Fruit fly (Drosophila melanogaster) whole organism, embryonic: Measurements from ENCODE around the gene CG33331.
A peak's percentile ranks its signal among the peaks of the same experiment; 100 is the strongest.

Experiments used
- Antp ChIP-seq: fragments of 200-800 bp; sonication (Bioruptor generic); optimal IDR thresholded peaks from 3 replicates; lab custom pipeline; 2016; ENCODE audit warnings: missing biosample characterization, missing genetic modification characterization
- Atf3 ChIP-seq: fragments of 200-800 bp; sonication (Bioruptor generic); optimal IDR thresholded peaks from 3 replicates; lab custom pipeline; 2016; ENCODE audit warnings: missing biosample characterization, missing genetic modification characterization
- CG10147 ChIP-seq: fragments of 200-800 bp; sonication (Bioruptor generic); optimal IDR thresholded peaks from 2 replicates; lab custom pipeline; 2019; ENCODE audit warnings: missing biosample characterization, mild to moderate bottlenecking, missing genetic modification characterization, moderate library complexity
- CG11247 ChIP-seq: fragments of 200-800 bp; sonication (Bioruptor generic); IDR thresholded peaks from 2 replicates; pipeline ENCODE4 v1.3.6; 2022; ENCODE audit warnings: missing biosample characterization, missing genetic modification characterization
- CG11504 ChIP-seq: fragments of 200-800 bp; sonication (Bioruptor generic); optimal IDR thresholded peaks from 3 replicates; lab custom pipeline; 2019; ENCODE audit warnings: missing biosample characterization, mild to moderate bottlenecking, missing genetic modification characterization, moderate library complexity
- CG14014 ChIP-seq: fragments of 200-800 bp; sonication (Bioruptor generic); IDR thresholded peaks from 2 replicates; pipeline ENCODE4 v1.3.6; 2022; ENCODE audit warnings: missing biosample characterization, missing genetic modification characterization
- CG17612 ChIP-seq: fragments of 200-800 bp; sonication (Bioruptor generic); IDR thresholded peaks from 2 replicates; pipeline ENCODE4 v1.3.6; 2022; ENCODE audit warnings: missing biosample characterization, missing genetic modification characterization
- CG1792 ChIP-seq: fragments of 200-800 bp; sonication (Bioruptor generic); optimal IDR thresholded peaks from 2 replicates; lab custom pipeline; 2016; ENCODE audit warnings: missing biosample characterization, missing genetic modification characterization
- CG2120 ChIP-seq: fragments of 200-800 bp; sonication (Bioruptor generic); optimal IDR thresholded peaks from 3 replicates; lab custom pipeline; 2016; ENCODE audit warnings: missing biosample characterization, missing genetic modification characterization
- CG2712 ChIP-seq: fragments of 200-800 bp; optimal IDR thresholded peaks from 3 replicates; lab custom pipeline; 2019; ENCODE audit warnings: missing biosample characterization, mild to moderate bottlenecking, missing genetic modification characterization, moderate library complexity
- CG3065 ChIP-seq: fragments of 200-800 bp; sonication (Bioruptor generic); optimal IDR thresholded peaks from 2 replicates; lab custom pipeline; 2016; ENCODE audit warnings: missing biosample characterization, missing genetic modification characterization
- CG31365 ChIP-seq: fragments of 200-800 bp; sonication (Bioruptor generic); optimal IDR thresholded peaks from 2 replicates; lab custom pipeline; 2018; ENCODE audit warnings: missing biosample characterization, mild to moderate bottlenecking, missing genetic modification characterization
- CG43689 ChIP-seq: fragments of 200-800 bp; sonication (Bioruptor generic); IDR thresholded peaks from 2 replicates; pipeline ENCODE4 v1.3.6; 2022; ENCODE audit warnings: missing biosample characterization, missing genetic modification characterization
- CG4854 ChIP-seq: fragments of 200-800 bp; sonication (Bioruptor generic); optimal IDR thresholded peaks from 2 replicates; lab custom pipeline; 2016; ENCODE audit warnings: missing biosample characterization, missing genetic modification characterization, inconsistent platforms
- CG6175 ChIP-seq: fragments of 200-800 bp; sonication (Bioruptor generic); IDR thresholded peaks from 3 replicates; pipeline ENCODE4 v1.3.6; 2022; ENCODE audit warnings: missing biosample characterization, missing genetic modification characterization
- CG6654 ChIP-seq: fragments of 200-800 bp; sonication (Bioruptor generic); optimal IDR thresholded peaks from 2 replicates; lab custom pipeline; 2017; ENCODE audit warnings: missing biosample characterization, mild to moderate bottlenecking, missing genetic modification characterization
- CG6791 ChIP-seq: fragments of 200-800 bp; sonication (Bioruptor generic); IDR thresholded peaks from 3 replicates; pipeline ENCODE4 v1.3.6; 2022; ENCODE audit warnings: missing biosample characterization, missing genetic modification characterization; ENCODE audit not compliant: partially characterized antibody
- CG8281 ChIP-seq: fragments of 200-800 bp; sonication (Bioruptor generic); optimal IDR thresholded peaks from 2 replicates; lab custom pipeline; 2018; ENCODE audit warnings: missing biosample characterization, mild to moderate bottlenecking, missing genetic modification characterization, moderate library complexity
- CG8765 ChIP-seq: fragments of 200-800 bp; sonication (Bioruptor generic); IDR thresholded peaks from 2 replicates; pipeline ENCODE4 v1.3.6; 2022; ENCODE audit warnings: missing biosample characterization, missing genetic modification characterization
- CG9817 ChIP-seq: fragments of 200-800 bp; sonication (Bioruptor generic); optimal IDR thresholded peaks from 2 replicates; lab custom pipeline; 2018; ENCODE audit warnings: missing biosample characterization, mild to moderate bottlenecking, missing genetic modification characterization, moderate library complexity
- CrebB ChIP-seq: fragments of 200-800 bp; sonication (Bioruptor generic); optimal IDR thresholded peaks from 3 replicates; lab custom pipeline; 2018; ENCODE audit warnings: missing biosample characterization, mild to moderate bottlenecking, missing genetic modification characterization
- Deaf1 ChIP-seq: fragments of 200-800 bp; optimal IDR thresholded peaks from 3 replicates; lab custom pipeline; 2019; ENCODE audit warnings: missing biosample characterization, mild to moderate bottlenecking, missing genetic modification characterization, moderate library complexity
- Doc2 ChIP-seq: fragments of 200-800 bp; sonication (Bioruptor generic); IDR thresholded peaks from 2 replicates; pipeline ENCODE4 v1.3.6; 2022; ENCODE audit warnings: missing biosample characterization, missing genetic modification characterization
- ERR ChIP-seq: fragments of 200-800 bp; sonication (Bioruptor generic); optimal IDR thresholded peaks from 2 replicates; lab custom pipeline; 2016; ENCODE audit warnings: missing biosample characterization, missing genetic modification characterization
- HLHmδ ChIP-seq: fragments of 200-800 bp; sonication (Bioruptor generic); optimal IDR thresholded peaks from 2 replicates; lab custom pipeline; 2018; ENCODE audit warnings: missing biosample characterization, mild to moderate bottlenecking, missing genetic modification characterization, moderate library complexity
- Jarid2 ChIP-seq: fragments of 200-800 bp; sonication (Bioruptor generic); optimal IDR thresholded peaks from 3 replicates; lab custom pipeline; 2017; ENCODE audit warnings: mild to moderate bottlenecking, missing biosample characterization, missing genetic modification reagents, missing genetic modification characterization
- Mad ChIP-seq: fragments of 200-800 bp; sonication (Bioruptor generic); optimal IDR thresholded peaks from 2 replicates; lab custom pipeline; 2016; ENCODE audit warnings: missing biosample characterization, missing genetic modification characterization
- NFAT ChIP-seq: fragments of 200-800 bp; sonication (Bioruptor generic); IDR thresholded peaks from 2 replicates; pipeline ENCODE4 v1.3.6; 2022; ENCODE audit warnings: missing biosample characterization, missing genetic modification characterization
- Neu2 ChIP-seq: fragments of 200-800 bp; sonication (Bioruptor generic); optimal IDR thresholded peaks from 3 replicates; lab custom pipeline; 2016; ENCODE audit warnings: missing biosample characterization, missing genetic modification characterization, borderline replicate concordance
- Nf-YC ChIP-seq: fragments of 200-800 bp; optimal IDR thresholded peaks from 3 replicates; lab custom pipeline; 2019; ENCODE audit warnings: missing biosample characterization, mild to moderate bottlenecking, missing genetic modification characterization, moderate library complexity
- Rx ChIP-seq: fragments of 200-800 bp; sonication (Bioruptor generic); IDR thresholded peaks from 2 replicates; pipeline ENCODE4 v1.3.6; 2022; ENCODE audit warnings: missing biosample characterization, missing genetic modification characterization
- Ssrp ChIP-seq: fragments of 200-800 bp; sonication (Bioruptor generic); optimal IDR thresholded peaks from 2 replicates; lab custom pipeline; 2018; ENCODE audit warnings: missing biosample characterization, mild to moderate bottlenecking, missing genetic modification characterization, moderate library complexity
- Tbp ChIP-seq: fragments of >200 bp; optimal IDR thresholded peaks from 2 replicates; lab custom pipeline; 2018; ENCODE audit warnings: missing biosample characterization, missing genetic modification characterization
- Xbp1 ChIP-seq: fragments of 200-800 bp; sonication (Bioruptor generic); optimal IDR thresholded peaks from 3 replicates; lab custom pipeline; 2016; ENCODE audit warnings: missing biosample characterization, mild to moderate bottlenecking, missing genetic modification characterization
- cato ChIP-seq: fragments of 200-800 bp; sonication (Bioruptor generic); optimal IDR thresholded peaks from 2 replicates; lab custom pipeline; 2016; ENCODE audit warnings: missing biosample characterization, missing genetic modification characterization, borderline replicate concordance
- dmrt11E ChIP-seq: fragments of 200-800 bp; sonication (Bioruptor generic); optimal IDR thresholded peaks from 3 replicates; lab custom pipeline; 2018; ENCODE audit warnings: missing biosample characterization, mild to moderate bottlenecking, missing genetic modification characterization, moderate library complexity
- exex ChIP-seq: fragments of 200-800 bp; sonication (Bioruptor generic); optimal IDR thresholded peaks from 4 replicates; lab custom pipeline; 2018; ENCODE audit warnings: missing biosample characterization, mild to moderate bottlenecking, missing genetic modification characterization, moderate library complexity
- fd96Cb ChIP-seq: fragments of 200-800 bp; sonication (Bioruptor generic); optimal IDR thresholded peaks from 2 replicates; lab custom pipeline; 2018; ENCODE audit warnings: missing biosample characterization, mild to moderate bottlenecking, missing genetic modification characterization, moderate library complexity
- gcm2 ChIP-seq: fragments of 200-800 bp; sonication (Bioruptor generic); optimal IDR thresholded peaks from 2 replicates; lab custom pipeline; 2016; ENCODE audit warnings: missing biosample characterization, missing genetic modification characterization
- kni ChIP-seq: fragments of 200-800 bp; sonication (Bioruptor generic); optimal IDR thresholded peaks from 3 replicates; lab custom pipeline; 2017; ENCODE audit warnings: mild to moderate bottlenecking, missing biosample characterization, missing genetic modification reagents, missing genetic modification characterization
- nom ChIP-seq: fragments of 200-800 bp; sonication (Bioruptor generic); optimal IDR thresholded peaks from 2 replicates; lab custom pipeline; 2017; ENCODE audit warnings: missing biosample characterization, missing genetic modification characterization, mild to moderate bottlenecking, moderate library complexity, missing genetic modification reagents
- pnt ChIP-seq: fragments of 200-800 bp; sonication (Bioruptor generic); optimal IDR thresholded peaks from 3 replicates; lab custom pipeline; 2016; ENCODE audit warnings: missing biosample characterization, missing genetic modification characterization
- ranshi ChIP-seq: fragments of 200-800 bp; sonication (Bioruptor generic); IDR thresholded peaks from 2 replicates; pipeline ENCODE4 v1.3.6; 2022; ENCODE audit warnings: missing biosample characterization, missing genetic modification characterization
- sens ChIP-seq: fragments of 200-800 bp; sonication (Bioruptor generic); peaks from one replicate; lab custom pipeline; 2016; ENCODE audit warnings: missing biosample characterization, missing genetic modification characterization
- sens-2 ChIP-seq: fragments of 200-800 bp; sonication (Bioruptor generic); IDR thresholded peaks from 2 replicates; pipeline ENCODE4 v1.3.6; 2022; ENCODE audit warnings: missing biosample characterization, missing genetic modification characterization
- seq ChIP-seq: fragments of 200-800 bp; sonication (Bioruptor generic); IDR thresholded peaks from 2 replicates; pipeline ENCODE4 v1.3.6; 2022; ENCODE audit warnings: missing biosample characterization, missing genetic modification characterization
- sima ChIP-seq: fragments of 200-800 bp; sonication (Bioruptor generic); optimal IDR thresholded peaks from 2 replicates; lab custom pipeline; 2016; ENCODE audit warnings: missing biosample characterization, missing genetic modification characterization
- ssp ChIP-seq: fragments of 200-800 bp; sonication (Bioruptor generic); IDR thresholded peaks from 2 replicates; pipeline ENCODE4 v1.3.6; 2022; ENCODE audit warnings: missing biosample characterization, missing genetic modification characterization
- stwl ChIP-seq: fragments of 200-800 bp; sonication (Bioruptor generic); optimal IDR thresholded peaks from 3 replicates; lab custom pipeline; 2018; ENCODE audit warnings: missing biosample characterization, mild to moderate bottlenecking, missing genetic modification characterization, moderate library complexity

Gene CG33331

DNA sequence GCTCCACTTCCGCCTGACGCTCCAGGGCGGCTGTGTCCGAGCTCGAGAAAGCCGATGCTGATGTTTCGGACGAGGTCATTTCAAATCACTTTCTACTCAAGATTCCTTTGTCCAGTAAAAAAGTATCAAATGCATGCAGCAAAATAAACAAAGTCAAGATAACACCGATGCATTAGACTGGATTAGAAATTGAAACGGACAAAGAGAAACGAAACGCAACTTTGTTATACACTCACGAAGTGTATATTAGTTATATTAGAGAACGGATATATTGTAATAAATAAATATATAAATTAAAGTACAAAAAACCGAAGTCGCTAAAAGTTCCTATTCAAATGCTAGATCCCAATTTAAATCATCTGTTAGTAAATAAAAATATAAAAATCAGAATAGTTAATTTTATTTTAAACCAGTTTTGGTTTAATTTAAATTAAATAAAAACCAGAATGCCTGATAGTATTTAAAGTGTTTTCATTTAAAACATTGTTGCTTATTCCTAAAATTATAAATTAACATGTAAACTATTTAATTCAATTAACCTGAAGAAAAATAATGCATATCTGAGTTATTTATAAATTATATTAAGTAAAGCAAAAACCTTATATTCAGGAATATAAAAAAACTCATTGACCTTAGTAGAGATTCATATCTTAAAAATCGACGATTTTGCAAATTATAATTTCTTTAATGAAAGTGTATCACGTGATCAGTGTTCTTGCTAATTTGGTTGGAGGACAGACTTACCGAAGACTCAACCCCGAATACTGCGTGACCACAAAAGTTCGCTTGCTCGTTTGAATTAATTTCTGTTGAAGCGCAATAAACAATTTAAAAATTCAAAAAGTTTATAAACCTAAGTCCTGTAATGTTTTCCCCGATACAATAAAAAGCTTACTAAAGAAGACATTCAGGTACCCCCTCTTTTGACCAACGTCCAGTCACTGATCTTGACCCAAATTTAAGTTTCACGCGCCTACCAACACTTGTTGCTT is 7.8 kb downstream of the CG33331 start, which contains the start of gene Dph2 (continued):
- TF ChIP-seq CG31365 (tag; lab: Kevin White, UChicago) (no peak), CG17612 (GFP tag; lab: Robert Waterston, UW) (peak; percentile 36; the same call in 1 of the 2 replicates), CG10147 (GFP tag; lab: Kevin White, UChicago) (peak; percentile 56), exex (tag; lab: Kevin White, UChicago) (peak; percentile 18), CG2120 (GFP tag; lab: Kevin White, UChicago) (peak; percentile 51), Mad (peak; percentile 21), CG43689 (GFP tag; lab: Robert Waterston, UW) (peak; percentile 68), CG2712 (tag; lab: Kevin White, UChicago) (peak; percentile 89), Jarid2 (no peak), ranshi (GFP tag; lab: Robert Waterston, UW) (peak; percentile 86), CG8281 (tag; lab: Kevin White, UChicago) (peak; percentile 25), Ssrp (tag; lab: Kevin White, UChicago) (peak; percentile 79), Doc2 (GFP tag; lab: Robert Waterston, UW) (no peak), nom (GFP tag; lab: Kevin White, UChicago) (no peak), Deaf1 (tag; lab: Kevin White, UChicago) (no peak), cato (GFP tag; lab: Kevin White, UChicago) (no peak), kni (GFP tag; lab: Kevin White, UChicago) (peak; percentile 67), Xbp1 (GFP tag; lab: Kevin White, UChicago) (peak; percentile 69), CG14014 (GFP tag; lab: Robert Waterston, UW) (peak; percentile 71), CG4854 (GFP tag; lab: Kevin White, UChicago) (peak; percentile 11), CG11247 (GFP tag; lab: Robert Waterston, UW) (peak; percentile 70; the same call in 1 of the 2 replicates), sens (peak; percentile 89), sima (GFP tag; lab: Kevin White, UChicago) (no peak), CG8765 (GFP tag; lab: Robert Waterston, UW) (no peak), ERR (GFP tag; lab: Kevin White, UChicago) (no peak), Antp (peak; percentile 35), HLHmδ (GFP tag; lab: Kevin White, UChicago) (no peak), CG9817 (tag; lab: Kevin White, UChicago) (peak; percentile 76), stwl (tag; lab: Kevin White, UChicago) (peak; percentile 43), CG6175 (GFP tag; lab: Robert Waterston, UW) (0 out of 3 replicates have a peak, but pooled peaks have one; percentile 42), gcm2 (no peak), fd96Cb (peak; percentile 71), CG6654 (no peak), Nf-YC (tag; lab: Kevin White, UChicago) (peak; percentile 78), pnt (GFP tag; lab: Kevin White, UChicago) (peak; percentile 11), Tbp (GFP tag; lab: Kevin White, UChicago) (no peak), CG11504 (tag; lab: Kevin White, UChicago) (peak; percentile 87), dmrt11E (tag; lab: Kevin White, UChicago) (peak; percentile 83), sens-2 (GFP tag; lab: Robert Waterston, UW) (no peak), Atf3 (GFP tag; lab: Kevin White, UChicago) (peak; percentile 6), CG1792 (no peak), NFAT (GFP tag; lab: Robert Waterston, UW) (peak; percentile 81), seq (GFP tag; lab: Robert Waterston, UW) (no peak), Neu2 (GFP tag; lab: Kevin White, UChicago) (no peak), CrebB (tag; lab: Kevin White, UChicago) (peak; percentile 56), ssp (GFP tag; lab: Robert Waterston, UW) (peak; percentile 78), Rx (GFP tag; lab: Robert Waterston, UW) (peak; percentile 45; the same call in 1 of the 2 replicates), CG3065 (GFP tag; lab: Kevin White, UChicago) (no peak), CG6791 (GFP tag; lab: Robert Waterston, UW) (no peak)
